Worm (Caenorhabditis elegans) whole organism, L1 larva: Measurements from ENCODE around the gene xbx-5.

Experiments used
- dsc-1 ChIP-seq: sonication (generic microtip); optimal IDR thresholded peaks from 2 replicates; lab custom pipeline; 2016; ENCODE audit warnings: mild to moderate bottlenecking, missing genetic modification characterization, missing compliant biosample characterization
- efl-1 ChIP-seq, 4 experiments: fragments of 150-350 bp; optimal IDR thresholded peaks in 3 of 4; peaks in 1 of 4; 1 replicate in 1 of 4; 2 replicates in 3 of 4; lab custom pipeline; 2014; ENCODE audit warnings: missing biosample characterization in 2 of 4, missing genetic modification characterization in 2 of 4, missing genetic modification reagents in 2 of 4
- elt-2 ChIP-seq: sonication (generic microtip); optimal IDR thresholded peaks from 2 replicates; lab custom pipeline; 2016; ENCODE audit warnings: missing genetic modification characterization, mild to moderate bottlenecking, inconsistent platforms, missing compliant biosample characterization, missing genetic modification reagents
- fkh-8 ChIP-seq: sonication (generic microtip); optimal IDR thresholded peaks from 2 replicates; lab custom pipeline; 2016; ENCODE audit warnings: mild to moderate bottlenecking, missing genetic modification characterization, missing compliant biosample characterization
- grh-1 ChIP-seq: fragments of 200-800 bp; sonication (Bioruptor generic); IDR thresholded peaks from 2 replicates; pipeline ENCODE4 v1.3.6; 2022; ENCODE audit warnings: missing genetic modification reagents, missing genetic modification characterization, missing compliant biosample characterization
- isw-1 ChIP-seq: fragments of 200-800 bp; sonication (Bioruptor generic); IDR thresholded peaks from 2 replicates; pipeline ENCODE4 v1.3.6; 2022; ENCODE audit warnings: missing genetic modification characterization, missing compliant biosample characterization
- lin-13 ChIP-seq: fragments of 150-350 bp; optimal IDR thresholded peaks from 2 replicates; lab custom pipeline; 2014; ENCODE audit warnings: missing biosample characterization, missing genetic modification reagents, missing genetic modification characterization
- lin-35 ChIP-seq, 2 experiments: fragments of 150-350 bp; optimal IDR thresholded peaks; 2 replicates each; lab custom pipeline; 2014; ENCODE audit warnings: missing biosample characterization in 2 of 2, missing genetic modification characterization in 2 of 2, missing genetic modification reagents in 2 of 2
- pax-3 ChIP-seq: fragments of 200-800 bp; sonication (Bioruptor generic); optimal IDR thresholded peaks from 2 replicates; lab custom pipeline; 2018; ENCODE audit warnings: mild to moderate bottlenecking, missing genetic modification characterization, moderate library complexity, missing compliant biosample characterization
- snpc-4 ChIP-seq: fragments of 150-350 bp; optimal IDR thresholded peaks from 2 replicates; lab custom pipeline; 2014; ENCODE audit warnings: missing biosample characterization, missing genetic modification characterization

xbx-5 gene

ce11 chrIII:3764584-3764983, 39.7 kb downstream of the xbx-5 start:
- TF ChIP-seq isw-1 (no peak), snpc-4 (tag; lab: Kevin White, UChicago) (peak; percentile 0)

ce11 chrIII:3764043-3764442, 40.2 kb downstream of the xbx-5 start:
- TF ChIP-seq lin-35 (GFP tag; optimal IDR thresholded peaks at IDR 0.05; lab: Kevin White, UChicago) (peak in 1 of 2 experiments; percentile 27), grh-1 (GFP tag; lab: Robert Waterston, UW) (no peak), efl-1 (optimal IDR thresholded peaks at IDR 0.05; lab: Kevin White, UChicago) (no peak), efl-1 (GFP tag; optimal IDR thresholded peaks at IDR 0.05 in 1 of 2; lab: Kevin White, UChicago) (peak in 1 of 2 experiments; percentile 67), elt-2 (tag; lab: Kevin White, UChicago) (peak; percentile 24)

ce11 chrIII:3759312-3759711, 45.0 kb downstream of the xbx-5 start, which contains the start of gene arcp-1:
TSS of gene arcp-1 (minus strand) at chrIII:3759412.
- peak; percentile 12 for TF ChIP-seq pax-3
- peak; percentile 21 for TF ChIP-seq fkh-8 (tag; lab: Kevin White, UChicago)
- TF ChIP-seq lin-13 (GFP tag; lab: Kevin White, UChicago): no peak
- peak; percentile 72 for TF ChIP-seq dsc-1 (tag; lab: Kevin White, UChicago)
